Worm (Caenorhabditis elegans): ENCODE measurements around the gene slc-36.5.

- TF ChIP-seq lsy-2 (tag; optimal IDR thresholded peaks at IDR 0.05) (no peak), elt-3 (tag; optimal IDR thresholded peaks at IDR 0.05) (no peak), nhr-237 (tag; optimal IDR thresholded peaks at IDR 0.05) (no peak), sma-9 (GFP tag; optimal IDR thresholded peaks at IDR 0.05) (no peak), sma-9 (tag; optimal IDR thresholded peaks at IDR 0.05) (no peak), ceh-16 (tag; optimal IDR thresholded peaks at IDR 0.05) (no peak), zag-1 (tag; optimal IDR thresholded peaks at IDR 0.05) (no peak), unc-62 (GFP tag; optimal IDR thresholded peaks at IDR 0.05) (no peak), nhr-25 (tag; optimal IDR thresholded peaks at IDR 0.05) (no peak), ztf-11 (tag; optimal IDR thresholded peaks at IDR 0.05) (no peak), R02D3.7 (tag; optimal IDR thresholded peaks at IDR 0.05) (no peak), ama-1 (optimal IDR thresholded peaks at IDR 0.05) (no peak), nhr-12 (tag; optimal IDR thresholded peaks at IDR 0.05) (no peak), nhr-11 (tag; optimal IDR thresholded peaks at IDR 0.05) (no peak)
These were observed 24.9 kb upstream of the slc-36.5 start, which contains the start of gene psmd-9 for ce11 chrII:6901795-6902194.

Measured in whole organism, L2 larva.